Worm (Caenorhabditis elegans): Measurements from ENCODE around the gene F38E1.10.
"Not testable (repeated sequence)": the region's sequence is repeated elsewhere in the genome, so short reads cannot be mapped to it uniquely, and the experiment has no call there.

The F38E1.10 gene

DNA sequence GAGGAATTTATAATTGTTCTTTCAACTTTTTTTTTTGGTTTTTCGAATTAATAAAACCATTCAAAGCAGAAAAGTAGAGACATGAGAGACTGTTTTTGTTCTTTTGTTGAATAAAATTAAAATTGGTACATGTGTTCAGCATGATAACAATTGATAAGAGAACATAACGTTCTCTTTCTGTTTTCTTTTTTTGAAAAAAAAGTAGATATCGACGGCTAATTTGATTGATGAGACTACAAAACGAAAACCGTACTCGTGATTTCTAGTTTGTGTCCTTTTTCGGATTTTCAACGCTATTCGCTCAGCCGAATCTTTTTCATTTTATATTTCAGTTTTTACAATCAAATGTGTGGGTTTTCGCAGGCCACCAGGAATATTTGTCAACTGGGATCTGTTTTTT, 29.9 kb downstream of the F38E1.10 start, which contains the start of gene C08D8.1:
Gene C08D8.1, plus strand, starts transcription at position 324 of the 400 bp plus-strand sequence.
- TF ChIP-seq nfya-1 (tag; optimal IDR thresholded peaks at IDR 0.05; ENCODE audit: insufficient read depth) = no peak
- no peak for TF ChIP-seq nhr-23 (tag; optimal IDR thresholded peaks at IDR 0.05)
- no peak for TF ChIP-seq nhr-77 (tag; optimal IDR thresholded peaks at IDR 0.05)
- TF ChIP-seq nhr-237 (tag; optimal IDR thresholded peaks at IDR 0.05) = no peak
- no peak for TF ChIP-seq ceh-28 (tag; optimal IDR thresholded peaks at IDR 0.05)
- TF ChIP-seq aly-2 (tag; optimal IDR thresholded peaks at IDR 0.05) = no peak
- TF ChIP-seq fos-1 (tag; optimal IDR thresholded peaks at IDR 0.05) = no peak

DNA sequence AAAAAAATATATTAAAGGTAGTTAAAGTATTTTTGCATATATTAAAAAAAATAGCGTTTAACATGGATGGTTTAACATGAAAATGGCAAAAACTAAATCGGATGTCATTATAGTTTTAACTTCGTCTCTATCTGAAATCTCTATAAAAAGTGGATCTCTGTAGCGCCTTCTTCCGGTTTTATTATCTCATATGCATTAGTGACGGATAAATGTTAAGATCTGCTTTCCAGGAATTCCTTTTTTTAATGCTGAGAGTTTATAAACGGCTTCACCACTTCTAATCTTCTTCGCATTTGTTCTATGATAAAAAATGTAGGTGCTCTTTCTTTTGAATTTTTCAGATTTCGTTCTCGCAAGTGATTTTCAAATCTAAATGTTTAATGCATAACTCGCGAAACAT, 32.9 kb downstream of the F38E1.10 start:
- no peak for TF ChIP-seq skn-1 (tag; optimal IDR thresholded peaks at IDR 0.05)
- no peak for TF ChIP-seq jun-1 (tag; optimal IDR thresholded peaks at IDR 0.05)
- TF ChIP-seq ama-1 (optimal IDR thresholded peaks at IDR 0.05) = no peak
- no peak for TF ChIP-seq ceh-28 (tag; optimal IDR thresholded peaks at IDR 0.05)
- no peak for TF ChIP-seq ZK546.5 (tag; optimal IDR thresholded peaks at IDR 0.05)
- TF ChIP-seq nhr-11 (tag; optimal IDR thresholded peaks at IDR 0.05) = no peak

DNA sequence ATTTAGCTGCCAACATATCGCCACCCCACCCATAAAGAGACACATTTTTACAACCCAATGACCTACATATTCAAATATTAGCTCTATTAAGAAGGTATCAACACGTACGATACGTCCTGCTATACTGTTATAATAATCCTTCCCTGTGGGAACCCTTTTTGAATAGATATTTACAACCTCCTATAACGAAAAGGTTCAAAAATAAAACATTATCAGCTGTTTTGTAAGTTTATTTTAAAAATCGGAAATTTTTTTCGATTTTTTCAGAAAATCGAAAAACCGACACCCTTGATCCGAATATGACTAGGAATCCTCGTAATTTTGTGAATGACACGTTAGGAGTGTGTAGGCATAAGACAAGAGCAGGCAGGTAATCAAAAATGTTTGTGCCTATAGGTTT, 34.4 kb downstream of the F38E1.10 start, which contains the start of gene C08D8.7:
Gene C08D8.7, plus strand, starts transcription at position 301 of the 400 bp plus-strand sequence.
- TF ChIP-seq unc-62 (GFP tag; optimal IDR thresholded peaks at IDR 0.05); unc-39 (tag; optimal IDR thresholded peaks at IDR 0.05); ceh-82 (tag; optimal IDR thresholded peaks at IDR 0.05): not testable (repeated sequence)

ce11 chrV:8335620-8336019, 39.7 kb downstream of the F38E1.10 start:
- TF ChIP-seq ceh-16 (tag; optimal IDR thresholded peaks at IDR 0.05) (no peak), egl-5 (tag; optimal IDR thresholded peaks at IDR 0.05) (no peak), elt-1 (tag; optimal IDR thresholded peaks at IDR 0.05) (no peak), nhr-11 (tag; optimal IDR thresholded peaks at IDR 0.05) (no peak), egl-27 (tag; optimal IDR thresholded peaks at IDR 0.05) (no peak), nhr-77 (tag; optimal IDR thresholded peaks at IDR 0.05) (no peak), fos-1 (tag; optimal IDR thresholded peaks at IDR 0.05) (no peak), sea-2 (GFP tag; optimal IDR thresholded peaks at IDR 0.05) (no peak), nhr-237 (tag; optimal IDR thresholded peaks at IDR 0.05) (no peak), aly-2 (tag; optimal IDR thresholded peaks at IDR 0.05) (no peak), zag-1 (tag; optimal IDR thresholded peaks at IDR 0.05) (no peak), ama-1 (optimal IDR thresholded peaks at IDR 0.05) (no peak), fkh-2 (tag; optimal IDR thresholded peaks at IDR 0.05) (no peak), lin-15B (tag; optimal IDR thresholded peaks at IDR 0.05) (no peak)

DNA sequence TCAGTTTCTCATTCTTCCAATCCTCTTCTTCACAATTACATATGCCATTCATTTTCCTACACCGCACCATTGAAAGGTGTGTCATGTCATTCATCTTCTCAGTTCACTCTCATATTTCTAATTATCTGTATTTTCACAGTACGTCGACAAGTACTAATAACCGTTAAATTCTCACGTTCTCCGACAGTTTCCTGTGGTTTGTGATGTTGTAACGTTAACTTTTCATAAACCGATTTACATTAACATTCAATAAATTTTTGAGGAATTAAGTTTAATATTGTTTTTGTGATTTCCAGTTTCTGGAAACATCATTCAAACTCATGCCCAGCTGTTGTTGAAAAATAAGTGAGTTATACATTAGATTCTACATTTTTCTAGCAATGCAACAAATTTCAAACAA, 41.0 kb downstream of the F38E1.10 start, which contains the start of gene tmd-2:
Gene tmd-2, plus strand, starts transcription at position 301 of the 400 bp plus-strand sequence.
- TF ChIP-seq nhr-237 (tag; optimal IDR thresholded peaks at IDR 0.05) = no peak
- no peak for TF ChIP-seq ama-1 (optimal IDR thresholded peaks at IDR 0.05)

ce11 chrV:8327080-8327479, 48.2 kb downstream of the F38E1.10 start:
- TF ChIP-seq ceh-82 (tag; optimal IDR thresholded peaks at IDR 0.05) (no peak), pqm-1 (tag; optimal IDR thresholded peaks at IDR 0.05) (no peak), daf-12 (tag; optimal IDR thresholded peaks at IDR 0.05) (no peak), nfya-1 (tag; optimal IDR thresholded peaks at IDR 0.05; ENCODE audit: insufficient read depth) (no peak), eor-1 (tag; optimal IDR thresholded peaks at IDR 0.05) (no peak), nhr-76 (tag; optimal IDR thresholded peaks at IDR 0.05) (no peak), nhr-43 (tag; optimal IDR thresholded peaks at IDR 0.05; ENCODE audit: poor library complexity, severe bottlenecking) (no peak), nhr-11 (tag; optimal IDR thresholded peaks at IDR 0.05) (no peak), aly-2 (tag; optimal IDR thresholded peaks at IDR 0.05) (no peak), ceh-16 (tag; optimal IDR thresholded peaks at IDR 0.05) (no peak), nhr-25 (tag; optimal IDR thresholded peaks at IDR 0.05) (no peak), zag-1 (tag; optimal IDR thresholded peaks at IDR 0.05) (no peak), elt-1 (tag; optimal IDR thresholded peaks at IDR 0.05) (no peak), nhr-237 (tag; optimal IDR thresholded peaks at IDR 0.05) (no peak), egl-5 (tag; optimal IDR thresholded peaks at IDR 0.05) (no peak), ama-1 (optimal IDR thresholded peaks at IDR 0.05) (no peak), lin-39 (tag; optimal IDR thresholded peaks at IDR 0.05) (no peak), sea-2 (GFP tag; optimal IDR thresholded peaks at IDR 0.05) (no peak), ztf-11 (tag; optimal IDR thresholded peaks at IDR 0.05) (no peak)

Measured in whole organism, L3 larva.